Fruit fly (Drosophila melanogaster) whole organism: ENCODE data around the gene CG43138.

ENCODE experiments used
- Dll ChIP-seq: fragments of >200 bp; optimal IDR thresholded peaks from 2 replicates; lab custom pipeline; 2017
- pan ChIP-seq: fragments of >200 bp; optimal IDR thresholded peaks from 2 replicates; lab custom pipeline; 2017
- usp ChIP-seq: fragments of >200 bp; optimal IDR thresholded peaks from 2 replicates; lab custom pipeline; 2017; ENCODE audit warnings: missing biosample characterization, missing genetic modification characterization, mixed read lengths

- no peak for TF ChIP-seq pan (lab: Kevin White, UChicago)
- no peak for TF ChIP-seq Dll (lab: Kevin White, UChicago)
- no peak for TF ChIP-seq usp (GFP tag; lab: Kevin White, UChicago)
Measured at dm6 chrX:7562622-7563021, 34.5 kb downstream of the CG43138 start.
